Worm (Caenorhabditis elegans) whole organism, L1 larva: Measurements from ENCODE around the gene bas-1.

Experiments used
- C04F5.9 ChIP-seq: sonication (generic microtip); optimal IDR thresholded peaks from 2 replicates; lab custom pipeline; 2016; ENCODE audit warnings: missing genetic modification characterization, missing compliant biosample characterization
- Y116A8C.19 ChIP-seq: sonication (generic microtip); optimal IDR thresholded peaks from 2 replicates; lab custom pipeline; 2016; ENCODE audit warnings: missing compliant biosample characterization, missing genetic modification characterization, borderline replicate concordance
- aha-1 ChIP-seq: fragments of 150-350 bp; optimal IDR thresholded peaks from 2 replicates; lab custom pipeline; 2014; ENCODE audit warnings: missing biosample characterization, missing genetic modification characterization
- alr-1 ChIP-seq: fragments of 200-800 bp; sonication (Bioruptor generic); optimal IDR thresholded peaks from 2 replicates; lab custom pipeline; 2018; ENCODE audit warnings: borderline replicate concordance, mild to moderate bottlenecking, missing genetic modification characterization, missing compliant biosample characterization
- blmp-1 ChIP-seq: fragments of 150-350 bp; optimal IDR thresholded peaks from 2 replicates; lab custom pipeline; 2014; ENCODE audit warnings: missing biosample characterization, missing genetic modification characterization
- ceh-63 ChIP-seq: fragments of 200-800 bp; sonication (Bioruptor generic); optimal IDR thresholded peaks from 2 replicates; lab custom pipeline; 2018; ENCODE audit warnings: mild to moderate bottlenecking, missing genetic modification characterization, missing compliant biosample characterization
- ceh-82 ChIP-seq, 3 experiments: fragments of 150-350 bp in 1 of 3; sonication (generic microtip) in 2 of 3; optimal IDR thresholded peaks; 2 replicates each; lab custom pipeline; 2014 to 2017; ENCODE audit warnings: missing biosample characterization in 3 of 3, missing genetic modification characterization in 3 of 3
- ceh-90 ChIP-seq: sonication (generic microtip); optimal IDR thresholded peaks from 2 replicates; lab custom pipeline; 2016; ENCODE audit warnings: missing genetic modification characterization, missing compliant biosample characterization
- ces-1 ChIP-seq: fragments of 150-350 bp; optimal IDR thresholded peaks from 2 replicates; lab custom pipeline; 2014; ENCODE audit warnings: missing biosample characterization, missing genetic modification reagents, missing genetic modification characterization
- dpl-1 ChIP-seq, 3 experiments: fragments of 150-350 bp in 2 of 3; sonication (generic microtip) in 1 of 3; optimal IDR thresholded peaks; 2 replicates each; lab custom pipeline; 2014 to 2017; ENCODE audit warnings: missing biosample characterization in 3 of 3, missing genetic modification characterization in 3 of 3, missing genetic modification reagents in 3 of 3
- dsc-1 ChIP-seq: sonication (generic microtip); optimal IDR thresholded peaks from 2 replicates; lab custom pipeline; 2016; ENCODE audit warnings: mild to moderate bottlenecking, missing genetic modification characterization, missing compliant biosample characterization
- efl-1 ChIP-seq, 4 experiments: fragments of 150-350 bp; optimal IDR thresholded peaks in 3 of 4; peaks in 1 of 4; 1 replicate in 1 of 4; 2 replicates in 3 of 4; lab custom pipeline; 2014; ENCODE audit warnings: missing biosample characterization in 2 of 4, missing genetic modification characterization in 2 of 4, missing genetic modification reagents in 2 of 4
- efl-3 ChIP-seq: fragments of 200-800 bp; sonication (Bioruptor generic); optimal IDR thresholded peaks from 2 replicates; lab custom pipeline; 2018; ENCODE audit warnings: mild to moderate bottlenecking, missing genetic modification characterization, missing compliant biosample characterization
- egl-27 ChIP-seq, 2 experiments: fragments of 150-350 bp in 1 of 2; sonication (generic microtip); optimal IDR thresholded peaks; 3 replicates each; lab custom pipeline; 2017 to 2018; ENCODE audit warnings: missing biosample characterization in 2 of 2, missing genetic modification characterization in 2 of 2, missing genetic modification reagents in 2 of 2
- elt-2 ChIP-seq: sonication (generic microtip); optimal IDR thresholded peaks from 2 replicates; lab custom pipeline; 2016; ENCODE audit warnings: missing genetic modification characterization, mild to moderate bottlenecking, inconsistent platforms, missing compliant biosample characterization, missing genetic modification reagents
- ets-5 ChIP-seq: fragments of 200-800 bp; sonication (Bioruptor generic); IDR thresholded peaks from 2 replicates; pipeline ENCODE4 v1.3.6; 2022; ENCODE audit warnings: missing genetic modification characterization, missing compliant biosample characterization
- fkh-10 ChIP-seq: sonication (generic microtip); optimal IDR thresholded peaks from 2 replicates; lab custom pipeline; 2017; ENCODE audit warnings: missing biosample characterization, missing genetic modification reagents, missing genetic modification characterization
- fkh-4 ChIP-seq: sonication (generic microtip); optimal IDR thresholded peaks from 2 replicates; lab custom pipeline; 2016; ENCODE audit warnings: missing compliant biosample characterization, missing genetic modification characterization, borderline replicate concordance
- fkh-8 ChIP-seq: sonication (generic microtip); optimal IDR thresholded peaks from 2 replicates; lab custom pipeline; 2016; ENCODE audit warnings: mild to moderate bottlenecking, missing genetic modification characterization, missing compliant biosample characterization
- hlh-17 ChIP-seq: fragments of 200-800 bp; sonication (Bioruptor generic); optimal IDR thresholded peaks from 2 replicates; lab custom pipeline; 2018; ENCODE audit warnings: missing genetic modification characterization, mild to moderate bottlenecking, missing compliant biosample characterization, moderate library complexity, borderline replicate concordance
- hpl-2 ChIP-seq: fragments of 150-350 bp; optimal IDR thresholded peaks from 2 replicates; lab custom pipeline; 2014; ENCODE audit warnings: missing biosample characterization, missing genetic modification reagents, missing genetic modification characterization
- irx-1 ChIP-seq: sonication (generic microtip); optimal IDR thresholded peaks from 2 replicates; lab custom pipeline; 2016; ENCODE audit warnings: missing genetic modification characterization, missing compliant biosample characterization
- isw-1 ChIP-seq: fragments of 200-800 bp; sonication (Bioruptor generic); IDR thresholded peaks from 2 replicates; pipeline ENCODE4 v1.3.6; 2022; ENCODE audit warnings: missing genetic modification characterization, missing compliant biosample characterization
- lin-13 ChIP-seq: fragments of 150-350 bp; optimal IDR thresholded peaks from 2 replicates; lab custom pipeline; 2014; ENCODE audit warnings: missing biosample characterization, missing genetic modification reagents, missing genetic modification characterization
- lin-35 ChIP-seq, 2 experiments: fragments of 150-350 bp; optimal IDR thresholded peaks; 2 replicates each; lab custom pipeline; 2014; ENCODE audit warnings: missing biosample characterization in 2 of 2, missing genetic modification characterization in 2 of 2, missing genetic modification reagents in 2 of 2
- lir-3 ChIP-seq: sonication (generic microtip); optimal IDR thresholded peaks from 2 replicates; lab custom pipeline; 2016; ENCODE audit warnings: mild to moderate bottlenecking, missing genetic modification characterization, moderate library complexity, missing compliant biosample characterization; ENCODE audit not compliant: poor library complexity
- lsy-2 ChIP-seq, 2 experiments: fragments of 150-350 bp; optimal IDR thresholded peaks; 2 replicates each; lab custom pipeline; 2014; ENCODE audit warnings: missing biosample characterization in 2 of 2, missing genetic modification characterization in 2 of 2
- mab-9 ChIP-seq: fragments of 200-800 bp; sonication (Bioruptor generic); IDR thresholded peaks from 2 replicates; pipeline ENCODE4 v1.3.6; 2022; ENCODE audit warnings: missing genetic modification reagents, missing genetic modification characterization, missing compliant biosample characterization
- mdl-1 ChIP-seq, 2 experiments: fragments of 150-350 bp; optimal IDR thresholded peaks; 2 replicates each; lab custom pipeline; 2014 to 2017; ENCODE audit warnings: missing biosample characterization in 2 of 2, missing genetic modification characterization in 2 of 2, inconsistent platforms in 1 of 2
- mef-2 ChIP-seq: fragments of 150-350 bp; optimal IDR thresholded peaks from 2 replicates; lab custom pipeline; 2014; ENCODE audit warnings: missing biosample characterization, missing genetic modification characterization
- mep-1 ChIP-seq: fragments of 150-350 bp; optimal IDR thresholded peaks from 2 replicates; lab custom pipeline; 2014; ENCODE audit warnings: missing biosample characterization, missing genetic modification characterization
- nhr-11 ChIP-seq: fragments of 150-350 bp; optimal IDR thresholded peaks from 2 replicates; lab custom pipeline; 2014; ENCODE audit warnings: missing biosample characterization, missing genetic modification characterization
- nhr-19 ChIP-seq: fragments of 200-800 bp; sonication (Bioruptor generic); conservative IDR thresholded peaks from 2 replicates; pipeline ENCODE4 v1.3.6; 2022; ENCODE audit warnings: missing genetic modification characterization, missing compliant biosample characterization
- nhr-28 ChIP-seq: fragments of 150-350 bp; optimal IDR thresholded peaks from 2 replicates; lab custom pipeline; 2014; ENCODE audit warnings: missing biosample characterization, missing genetic modification characterization
- nhr-47 ChIP-seq: sonication (generic microtip); optimal IDR thresholded peaks from 2 replicates; lab custom pipeline; 2016; ENCODE audit warnings: mild to moderate bottlenecking, missing genetic modification characterization, moderate library complexity, missing compliant biosample characterization
- nhr-71 ChIP-seq: sonication (generic microtip); optimal IDR thresholded peaks from 2 replicates; lab custom pipeline; 2016; ENCODE audit warnings: mild to moderate bottlenecking, missing genetic modification characterization, moderate library complexity, missing compliant biosample characterization
- nhr-76 ChIP-seq: sonication (generic microtip); optimal IDR thresholded peaks from 2 replicates; lab custom pipeline; 2017; ENCODE audit warnings: missing biosample characterization, missing genetic modification characterization
- nhr-77 ChIP-seq: fragments of 150-350 bp; optimal IDR thresholded peaks from 2 replicates; lab custom pipeline; 2014; ENCODE audit warnings: missing biosample characterization, missing genetic modification characterization
- nhr-90 ChIP-seq: sonication (generic microtip); optimal IDR thresholded peaks from 2 replicates; lab custom pipeline; 2016; ENCODE audit warnings: mild to moderate bottlenecking, missing genetic modification characterization, missing compliant biosample characterization; ENCODE audit not compliant: poor library complexity
- pqm-1 ChIP-seq: sonication (generic microtip); optimal IDR thresholded peaks from 3 replicates; lab custom pipeline; 2017; ENCODE audit warnings: missing biosample characterization, missing genetic modification characterization
- snu-23 ChIP-seq: sonication (generic microtip); optimal IDR thresholded peaks from 2 replicates; lab custom pipeline; 2016; ENCODE audit warnings: missing genetic modification characterization, missing compliant biosample characterization
- sox-4 ChIP-seq: sonication (generic microtip); optimal IDR thresholded peaks from 2 replicates; lab custom pipeline; 2016; ENCODE audit warnings: missing genetic modification characterization, missing compliant biosample characterization
- sptf-1 ChIP-seq: fragments of 150-350 bp; optimal IDR thresholded peaks from 2 replicates; lab custom pipeline; 2014; ENCODE audit warnings: missing biosample characterization, missing genetic modification characterization
- sup-37 ChIP-seq: fragments of 200-800 bp; sonication (Bioruptor generic); optimal IDR thresholded peaks from 2 replicates; lab custom pipeline; 2018; ENCODE audit warnings: mild to moderate bottlenecking, missing genetic modification characterization, missing compliant biosample characterization
- swsn-7 ChIP-seq: sonication (generic microtip); optimal IDR thresholded peaks from 2 replicates; lab custom pipeline; 2016; ENCODE audit warnings: missing genetic modification characterization, missing compliant biosample characterization
- unc-130 ChIP-seq: fragments of 150-350 bp; optimal IDR thresholded peaks from 2 replicates; lab custom pipeline; 2017; ENCODE audit warnings: missing biosample characterization, missing genetic modification characterization, inconsistent platforms
- unc-30 ChIP-seq: sonication (generic microtip); optimal IDR thresholded peaks from 2 replicates; lab custom pipeline; 2017; ENCODE audit warnings: missing biosample characterization, missing genetic modification characterization
- unc-62 ChIP-seq: fragments of 150-350 bp; optimal IDR thresholded peaks from 2 replicates; lab custom pipeline; 2014; ENCODE audit warnings: missing biosample characterization, missing genetic modification reagents, missing genetic modification characterization
- unc-98 ChIP-seq: fragments of 200-800 bp; sonication (Bioruptor generic); IDR thresholded peaks from 2 replicates; pipeline ENCODE4 v1.3.6; 2022; ENCODE audit warnings: missing genetic modification characterization, missing compliant biosample characterization
- xbp-1 ChIP-seq: sonication (generic microtip); optimal IDR thresholded peaks from 2 replicates; lab custom pipeline; 2016; ENCODE audit warnings: missing genetic modification characterization, missing compliant biosample characterization
- ztf-11 ChIP-seq, 2 experiments: sonication (generic microtip); optimal IDR thresholded peaks; 2 replicates each; lab custom pipeline; 2016 to 2017; ENCODE audit warnings: missing genetic modification characterization in 2 of 2, missing biosample characterization in 1 of 2, missing compliant biosample characterization in 1 of 2
- ztf-4 ChIP-seq: fragments of 150-350 bp; optimal IDR thresholded peaks from 2 replicates; lab custom pipeline; 2014; ENCODE audit warnings: missing biosample characterization, missing genetic modification characterization

bas-1 gene

ce11 chrIII:5601999-5602398 lies 10.1 kb upstream of the bas-1 start:
- TF ChIP-seq lin-35 (GFP tag; optimal IDR thresholded peaks at IDR 0.05; lab: Kevin White, UChicago) (peak; percentile 67 to 87), nhr-71 (tag; lab: Kevin White, UChicago) (peak; percentile 83), nhr-11 (tag; lab: Kevin White, UChicago) (no peak), mef-2 (tag; lab: Kevin White, UChicago) (no peak), unc-30 (no peak), C04F5.9 (peak; percentile 25), unc-130 (tag; lab: Kevin White, UChicago) (peak; percentile 5), lir-3 (tag; lab: Kevin White, UChicago) (peak; percentile 64), dsc-1 (peak; percentile 67), dpl-1 (GFP tag; optimal IDR thresholded peaks at IDR 0.05; lab: Kevin White, UChicago) (peak; percentile 8 to 59 (median 58)), fkh-4 (tag; lab: Kevin White, UChicago) (no peak), ztf-11 (tag; optimal IDR thresholded peaks at IDR 0.05; lab: Kevin White, UChicago) (peak in 1 of 2 experiments; percentile 38), sup-37 (GFP tag; lab: Kevin White, UChicago) (peak; percentile 43), swsn-7 (tag; lab: Kevin White, UChicago) (peak; percentile 75), ces-1 (GFP tag; lab: Kevin White, UChicago) (no peak), ceh-82 (tag; optimal IDR thresholded peaks at IDR 0.05; lab: Kevin White, UChicago) (peak; percentile 50 to 62 (median 58)), Y116A8C.19 (tag; lab: Kevin White, UChicago) (no peak), blmp-1 (no peak), sox-4 (tag; lab: Kevin White, UChicago) (no peak), fkh-10 (GFP tag; lab: Kevin White, UChicago) (no peak), pqm-1 (tag; lab: Kevin White, UChicago) (no peak), unc-98 (GFP tag; lab: Robert Waterston, UW) (peak; percentile 56; the same call in 1 of the 2 replicates), nhr-77 (tag; lab: Kevin White, UChicago) (peak; percentile 77), elt-2 (tag; lab: Kevin White, UChicago) (peak; percentile 43), egl-27 (tag; optimal IDR thresholded peaks at IDR 0.05; lab: Kevin White, UChicago) (no peak), fkh-8 (peak; percentile 34), isw-1 (GFP tag; lab: Robert Waterston, UW) (no peak), xbp-1 (tag; lab: Kevin White, UChicago) (peak; percentile 57), hpl-2 (no peak), lsy-2 (tag; optimal IDR thresholded peaks at IDR 0.05; lab: Kevin White, UChicago) (peak; percentile 55 to 70), irx-1 (tag; lab: Kevin White, UChicago) (peak; percentile 62), alr-1 (tag; lab: Kevin White, UChicago) (no peak), sptf-1 (no peak), efl-3 (GFP tag; lab: Kevin White, UChicago) (no peak), hlh-17 (GFP tag; lab: Kevin White, UChicago) (no peak), lin-13 (GFP tag; lab: Kevin White, UChicago) (peak; percentile 48), mep-1 (peak; percentile 81), nhr-76 (peak; percentile 44), aha-1 (no peak), mdl-1 (tag; optimal IDR thresholded peaks at IDR 0.05; lab: Kevin White, UChicago) (peak in 1 of 2 experiments; percentile 76), efl-1 (optimal IDR thresholded peaks at IDR 0.05; lab: Kevin White, UChicago) (peak; percentile 67 to 71), efl-1 (GFP tag; optimal IDR thresholded peaks at IDR 0.05 in 1 of 2; lab: Kevin White, UChicago) (peak; percentile 52 to 97), snu-23 (GFP tag; lab: Kevin White, UChicago) (peak; percentile 88), nhr-28 (no peak), ets-5 (GFP tag; lab: Robert Waterston, UW) (no peak), ceh-63 (GFP tag; lab: Kevin White, UChicago) (no peak), nhr-47 (tag; lab: Kevin White, UChicago) (peak; percentile 81), unc-62 (GFP tag; lab: Kevin White, UChicago) (no peak), mab-9 (GFP tag; lab: Robert Waterston, UW) (0 out of 2 replicates have a peak, but pooled peaks have one; percentile 20), nhr-90 (tag; lab: Kevin White, UChicago) (peak; percentile 78), nhr-19 (peak; percentile 82), ztf-4 (peak; percentile 2), ceh-90 (peak; percentile 7)
